Fruit fly (Drosophila melanogaster) S2 (cell line): Measurements from ENCODE around the gene CG14891.

Experiments used
- CG8478 ChIP-seq: fragments of >200 bp; optimal IDR thresholded peaks from 2 replicates; lab custom pipeline; 2018
- CTCF ChIP-seq, 2 experiments: fragments of >200 bp; optimal IDR thresholded peaks; 2 replicates each; lab custom pipeline; 2018

CG14891 gene

DNA sequence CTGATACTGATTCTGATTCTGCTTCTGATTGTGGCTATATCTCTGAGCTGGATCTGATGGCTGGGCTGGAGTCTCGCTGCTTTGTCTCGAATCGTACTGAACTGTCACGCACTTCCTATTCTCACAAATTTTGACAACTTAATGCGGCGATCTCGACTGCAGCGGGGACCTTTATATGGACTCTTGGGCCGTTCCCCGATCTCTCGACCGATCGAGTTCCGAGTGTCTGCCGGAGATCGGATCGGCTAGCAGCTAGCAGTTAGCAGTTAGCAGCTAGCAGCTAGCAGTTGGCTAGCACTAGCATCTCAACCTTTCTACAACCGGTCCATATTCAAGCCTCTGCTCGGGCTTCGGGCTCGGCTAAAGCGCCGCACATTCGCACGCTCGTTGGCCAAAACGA lies 33.4 kb downstream of the CG14891 start, which contains the start of gene CG10345:
CG10345 (minus strand) TSS at position 147 of the 400 bp plus-strand sequence.
- TF ChIP-seq CTCF (optimal IDR thresholded peaks at IDR 0.05; lab: Kevin White, UChicago) (no peak), CG8478 (lab: Kevin White, UChicago) (no peak)

DNA sequence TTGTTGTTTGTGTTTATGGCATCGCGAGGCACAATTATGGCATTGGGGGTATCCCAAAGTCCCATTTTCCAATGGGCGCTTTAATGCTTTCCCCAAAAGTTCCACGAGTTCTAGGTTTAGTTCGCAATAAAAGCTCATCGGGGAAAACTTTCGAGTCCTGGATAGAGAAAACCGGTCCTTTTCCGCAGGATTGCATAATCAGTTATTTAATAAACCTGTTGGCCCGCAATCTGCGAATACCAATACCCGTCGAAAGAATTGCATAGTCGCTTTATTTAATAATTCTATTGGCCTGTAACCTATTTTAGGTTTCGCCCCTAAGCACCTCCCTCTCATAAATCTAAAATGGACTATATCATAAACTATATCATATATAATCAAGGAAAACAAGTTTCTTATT lies 34.6 kb downstream of the CG14891 start:
- no peak for TF ChIP-seq CTCF (optimal IDR thresholded peaks at IDR 0.05; lab: Kevin White, UChicago)
- TF ChIP-seq CG8478 (lab: Kevin White, UChicago), result no peak

DNA sequence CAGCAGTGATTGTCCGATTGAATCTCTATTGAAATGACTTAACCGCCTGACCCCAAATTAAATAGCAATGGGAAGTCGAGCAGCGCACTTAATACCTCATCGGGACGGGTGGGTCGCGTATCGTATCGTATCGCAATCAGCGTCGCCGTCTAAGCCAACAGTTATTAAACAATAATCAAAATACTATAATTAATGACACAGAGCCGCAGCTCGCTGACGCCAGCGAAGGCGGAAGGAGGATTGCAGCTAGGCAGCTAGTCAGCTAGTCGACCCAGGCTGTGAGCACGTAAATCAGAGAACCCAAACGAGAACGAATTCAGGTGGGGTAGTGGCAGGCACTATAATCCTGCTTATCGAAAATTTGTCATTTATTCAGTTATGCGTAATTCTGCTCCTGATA lies 37.6 kb downstream of the CG14891 start, which contains the start of gene NPF:
NPF (plus strand) TSS at position 301 of the 400 bp plus-strand sequence.
- no peak for TF ChIP-seq CTCF (optimal IDR thresholded peaks at IDR 0.05; lab: Kevin White, UChicago)
- no peak for TF ChIP-seq CG8478 (lab: Kevin White, UChicago)

DNA sequence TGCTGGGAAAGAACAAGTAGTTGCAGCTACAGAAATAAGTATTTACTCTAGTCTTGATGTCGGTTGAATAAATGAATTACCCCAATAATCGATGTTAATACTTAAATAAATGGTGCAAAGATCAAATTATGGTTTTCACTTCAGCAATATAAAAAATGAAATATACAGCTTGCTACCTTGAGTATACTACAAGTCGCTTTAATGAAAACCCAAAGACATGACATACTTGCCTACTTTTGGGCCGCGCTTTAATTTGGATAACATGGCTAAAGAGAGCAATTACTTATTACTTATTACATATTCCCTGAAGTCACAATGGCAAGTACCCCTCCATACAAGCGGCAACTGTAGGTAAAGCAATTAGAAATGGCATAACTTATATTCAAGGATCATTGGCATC lies 39.9 kb downstream of the CG14891 start:
- TF ChIP-seq CG8478 (lab: Kevin White, UChicago) (no peak), CTCF (optimal IDR thresholded peaks at IDR 0.05; lab: Kevin White, UChicago) (no peak)

dm6 chr3R:16613300-16613699 lies 42.0 kb downstream of the CG14891 start, which contains the start of gene CG12783:
CG12783 (minus strand) TSS chr3R:16613400.
- TF ChIP-seq CTCF (optimal IDR thresholded peaks at IDR 0.05; lab: Kevin White, UChicago) (no peak), CG8478 (lab: Kevin White, UChicago) (no peak)

DNA sequence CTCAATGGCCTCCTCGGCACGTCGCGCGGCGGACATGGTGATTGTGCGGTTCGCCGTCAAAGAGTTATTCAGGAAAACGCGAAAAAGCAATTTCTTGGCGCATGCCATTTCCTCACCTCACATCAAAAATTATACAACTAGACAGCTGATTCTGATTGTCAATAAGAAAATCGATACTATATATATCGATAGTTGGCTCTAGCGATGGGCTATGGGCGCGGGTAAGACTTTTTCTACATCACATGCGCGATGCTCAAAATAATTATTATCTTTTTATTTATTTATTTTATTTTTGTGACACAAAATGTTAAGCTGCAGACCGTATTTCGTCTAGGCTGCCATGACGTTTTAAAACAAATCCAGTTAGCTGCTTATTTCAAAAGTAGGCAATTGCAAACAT lies 42.9 kb downstream of the CG14891 start, which contains the start of gene CG10340:
CG10340 (minus strand) TSS at position 151 of the 400 bp plus-strand sequence.
- no peak for TF ChIP-seq CG8478 (lab: Kevin White, UChicago)
- TF ChIP-seq CTCF (optimal IDR thresholded peaks at IDR 0.05; lab: Kevin White, UChicago), result peak in 1 of 2 experiments; percentile 10

dm6 chr3R:16615009-16615408 lies 43.7 kb downstream of the CG14891 start, which contains the start of gene CG17562:
CG17562 (plus strand) TSS chr3R:16615309.
- TF ChIP-seq CG8478 (lab: Kevin White, UChicago) (no peak), CTCF (optimal IDR thresholded peaks at IDR 0.05; lab: Kevin White, UChicago) (no peak)

DNA sequence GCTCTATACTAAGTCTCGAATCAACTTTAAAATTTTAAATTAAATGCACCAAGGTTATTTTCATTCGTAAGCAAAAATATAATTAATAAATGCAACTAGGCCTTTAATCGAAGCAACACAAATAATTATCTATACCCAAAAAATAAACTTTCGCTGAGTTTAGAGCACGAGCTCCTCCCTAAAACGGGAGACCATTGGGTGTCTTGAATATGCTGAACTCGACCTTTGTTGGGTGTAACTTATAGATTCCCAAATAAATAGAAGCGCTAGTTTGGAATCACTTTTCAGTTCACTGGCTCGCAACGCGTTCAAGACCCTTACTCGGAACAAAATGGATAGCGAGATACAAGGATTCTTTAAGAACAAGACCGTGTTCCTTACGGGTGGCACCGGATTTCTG lies 46.3 kb downstream of the CG14891 start, which contains the start of gene CG17560:
CG17560 (plus strand) TSS at position 301 of the 400 bp plus-strand sequence.
- TF ChIP-seq CG8478 (lab: Kevin White, UChicago), result no peak
- no peak for TF ChIP-seq CTCF (optimal IDR thresholded peaks at IDR 0.05; lab: Kevin White, UChicago)

dm6 chr3R:16620478-16620877 lies 49.2 kb downstream of the CG14891 start, which contains the start of gene CG14893:
CG14893 (plus strand) TSS chr3R:16620778.
- TF ChIP-seq CTCF (optimal IDR thresholded peaks at IDR 0.05; lab: Kevin White, UChicago) (no peak), CG8478 (lab: Kevin White, UChicago) (no peak)
